Fruit fly (Drosophila melanogaster) whole organism, adult: Measurements from ENCODE around the gene Npc2c.

ENCODE experiments used
- CG11617 ChIP-seq: fragments of 200-800 bp; sonication (Bioruptor generic); optimal IDR thresholded peaks from 2 replicates; lab custom pipeline; 2017; ENCODE audit warnings: mild to moderate bottlenecking, missing biosample characterization, missing genetic modification reagents, missing genetic modification characterization
- CG12768 ChIP-seq: fragments of 200-800 bp; sonication (Bioruptor generic); optimal IDR thresholded peaks from 2 replicates; lab custom pipeline; 2017; ENCODE audit warnings: missing biosample characterization, missing genetic modification characterization, mild to moderate bottlenecking, moderate library complexity, missing genetic modification reagents
- CG14711 ChIP-seq: fragments of 200-800 bp; sonication (Bioruptor generic); optimal IDR thresholded peaks from 2 replicates; lab custom pipeline; 2018; ENCODE audit warnings: missing biosample characterization, mild to moderate bottlenecking, missing genetic modification characterization, moderate library complexity
- CG1620 ChIP-seq: fragments of 200-800 bp; sonication (Bioruptor generic); optimal IDR thresholded peaks from 2 replicates; lab custom pipeline; 2016; ENCODE audit warnings: missing biosample characterization, missing genetic modification characterization
- CG33017 ChIP-seq: fragments of 200-800 bp; sonication (Bioruptor generic); optimal IDR thresholded peaks from 2 replicates; lab custom pipeline; 2018; ENCODE audit warnings: missing biosample characterization, mild to moderate bottlenecking, missing genetic modification characterization, moderate library complexity
- CG5204 ChIP-seq: fragments of 200-800 bp; sonication (Bioruptor generic); optimal IDR thresholded peaks from 2 replicates; lab custom pipeline; 2016; ENCODE audit warnings: missing biosample characterization, missing genetic modification characterization
- CG7045 ChIP-seq: fragments of 200-800 bp; sonication (Bioruptor generic); optimal IDR thresholded peaks from 2 replicates; lab custom pipeline; 2017; ENCODE audit warnings: missing biosample characterization, mild to moderate bottlenecking, missing genetic modification characterization
- CG7101 ChIP-seq: fragments of 200-800 bp; sonication (Bioruptor generic); optimal IDR thresholded peaks from 2 replicates; lab custom pipeline; 2018; ENCODE audit warnings: missing biosample characterization, mild to moderate bottlenecking, missing genetic modification characterization, moderate library complexity
- Clk ChIP-seq: fragments of 200-800 bp; sonication (Bioruptor generic); optimal IDR thresholded peaks from 2 replicates; lab custom pipeline; 2017; ENCODE audit warnings: missing biosample characterization, missing genetic modification characterization
- Crg-1 ChIP-seq: fragments of 200-800 bp; sonication (Bioruptor generic); optimal IDR thresholded peaks from 2 replicates; lab custom pipeline; 2016; ENCODE audit warnings: missing biosample characterization, missing genetic modification characterization
- Hr96 ChIP-seq: fragments of 200-800 bp; sonication (Bioruptor generic); optimal IDR thresholded peaks from 2 replicates; lab custom pipeline; 2016; ENCODE audit warnings: missing biosample characterization, missing genetic modification characterization
- Mnt ChIP-seq: fragments of 200-800 bp; sonication (Bioruptor generic); optimal IDR thresholded peaks from 2 replicates; lab custom pipeline; 2016; ENCODE audit warnings: missing biosample characterization, mild to moderate bottlenecking, missing genetic modification characterization
- bab1 ChIP-seq: fragments of 200-800 bp; sonication (Bioruptor generic); optimal IDR thresholded peaks from 3 replicates; lab custom pipeline; 2019; ENCODE audit warnings: missing biosample characterization, mild to moderate bottlenecking, missing genetic modification characterization, moderate library complexity
- cic ChIP-seq: fragments of 200-800 bp; sonication (Bioruptor generic); optimal IDR thresholded peaks from 2 replicates; lab custom pipeline; 2017; ENCODE audit warnings: missing biosample characterization, mild to moderate bottlenecking, missing genetic modification characterization, moderate library complexity
- cnc ChIP-seq, 2 experiments: fragments of >200 bp; optimal IDR thresholded peaks; 2 replicates each; lab custom pipeline; 2017
- kay ChIP-seq: fragments of 200-800 bp; sonication (Bioruptor generic); peaks from one replicate; lab custom pipeline; 2016; ENCODE audit warnings: missing biosample characterization, missing genetic modification characterization, borderline replicate concordance
- ovo ChIP-seq: fragments of 200-800 bp; sonication (Bioruptor generic); optimal IDR thresholded peaks from 2 replicates; lab custom pipeline; 2016; ENCODE audit warnings: missing biosample characterization, missing genetic modification characterization
- pad ChIP-seq: fragments of 200-800 bp; sonication (Bioruptor generic); optimal IDR thresholded peaks from 3 replicates; lab custom pipeline; 2017; ENCODE audit warnings: missing biosample characterization, missing genetic modification characterization, mild to moderate bottlenecking, moderate library complexity, missing genetic modification reagents
- tj ChIP-seq: fragments of 200-800 bp; sonication (Bioruptor generic); optimal IDR thresholded peaks from 3 replicates; lab custom pipeline; 2017; ENCODE audit warnings: missing biosample characterization, mild to moderate bottlenecking, missing genetic modification characterization, moderate library complexity
- toe ChIP-seq: fragments of 200-800 bp; sonication (Bioruptor generic); optimal IDR thresholded peaks from 2 replicates; lab custom pipeline; 2016; ENCODE audit warnings: missing biosample characterization, missing genetic modification characterization

Npc2c gene

DNA sequence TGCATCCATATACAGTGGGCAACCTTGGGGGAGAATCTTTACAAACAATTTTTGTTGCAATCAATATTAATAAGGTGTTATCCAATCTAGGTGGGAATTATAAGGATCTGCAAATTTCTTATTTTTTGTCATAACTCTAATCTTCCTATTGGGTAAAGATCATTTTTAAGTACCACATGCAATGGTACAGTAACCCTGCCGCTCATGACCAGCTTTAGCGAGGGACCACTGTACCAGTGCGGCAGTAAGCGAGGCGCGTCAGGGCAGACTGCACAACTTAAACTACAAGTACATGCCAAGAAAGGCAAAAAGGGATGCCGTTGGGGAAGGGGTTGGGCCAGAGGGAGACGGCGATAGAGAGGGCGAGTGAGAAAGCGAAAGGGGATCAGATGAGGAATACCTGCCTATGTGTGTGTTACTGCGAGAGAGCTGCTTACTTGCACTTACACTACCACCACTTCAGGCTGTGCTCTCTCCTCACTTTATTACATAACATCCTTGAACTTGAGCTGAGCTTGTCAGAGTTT lies 22.6 kb downstream of the Npc2c start:
- peak; percentile 75 for TF ChIP-seq tj (GFP tag; lab: Kevin White, UChicago)
- TF ChIP-seq pad (GFP tag; lab: Kevin White, UChicago): peak; percentile 89
- TF ChIP-seq CG7101: peak; percentile 97
- TF ChIP-seq cic (GFP tag; lab: Kevin White, UChicago): peak; percentile 84
- peak; percentile 98 for TF ChIP-seq CG7045 (GFP tag; lab: Kevin White, UChicago)
- TF ChIP-seq CG33017 (tag; lab: Kevin White, UChicago): peak; percentile 98
- TF ChIP-seq Mnt (GFP tag; lab: Kevin White, UChicago): peak; percentile 85
- TF ChIP-seq toe (GFP tag; lab: Kevin White, UChicago): peak; percentile 99
- TF ChIP-seq CG12768 (GFP tag; lab: Kevin White, UChicago): peak; percentile 99
- peak; percentile 76 for TF ChIP-seq bab1
- peak; percentile 98 for TF ChIP-seq Hr96 (GFP tag; lab: Kevin White, UChicago)
- TF ChIP-seq CG5204 (GFP tag; lab: Kevin White, UChicago): peak; percentile 98
- peak; percentile 91 for TF ChIP-seq CG14711 (tag; lab: Kevin White, UChicago)
- peak; percentile 86 for TF ChIP-seq ovo (GFP tag; lab: Kevin White, UChicago)
- peak; percentile 96 for TF ChIP-seq CG11617 (GFP tag; lab: Kevin White, UChicago)
- no peak for TF ChIP-seq kay (GFP tag; lab: Kevin White, UChicago)
- TF ChIP-seq Clk (GFP tag; lab: Kevin White, UChicago): peak; percentile 98
- TF ChIP-seq cnc (optimal IDR thresholded peaks at IDR 0.05; lab: Kevin White, UChicago): peak in 1 of 2 experiments; percentile 9
- peak; percentile 90 for TF ChIP-seq CG1620 (GFP tag; lab: Kevin White, UChicago)
- peak; percentile 95 for TF ChIP-seq Crg-1 (GFP tag; lab: Kevin White, UChicago)

DNA sequence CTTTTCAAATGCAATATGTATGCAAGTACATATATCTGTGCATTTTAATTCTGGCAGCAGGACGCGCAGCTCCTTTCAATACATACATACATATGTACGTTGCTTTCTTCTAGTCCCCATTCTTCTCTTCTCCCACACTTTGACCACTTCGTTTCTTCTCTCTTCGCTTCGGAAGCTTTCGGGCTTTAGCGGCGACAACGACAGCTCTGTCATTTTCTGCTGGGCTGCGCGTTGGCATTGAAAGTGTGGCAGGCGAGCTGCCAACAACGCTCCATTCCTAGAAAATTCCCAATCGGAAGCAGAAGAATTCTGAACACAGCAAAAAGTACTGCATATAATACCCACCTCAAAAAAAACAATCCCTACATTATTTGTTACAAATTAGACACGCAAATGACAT lies 23.0 kb downstream of the Npc2c start:
- TF ChIP-seq CG12768 (GFP tag; lab: Kevin White, UChicago): peak; percentile 14
- TF ChIP-seq CG33017 (tag; lab: Kevin White, UChicago): peak; percentile 69
- no peak for TF ChIP-seq bab1
- TF ChIP-seq CG5204 (GFP tag; lab: Kevin White, UChicago): no peak
- peak; percentile 67 for TF ChIP-seq CG7101
- TF ChIP-seq CG14711 (tag; lab: Kevin White, UChicago): peak; percentile 68
- no peak for TF ChIP-seq tj (GFP tag; lab: Kevin White, UChicago)
- TF ChIP-seq kay (GFP tag; lab: Kevin White, UChicago): no peak
- TF ChIP-seq Mnt (GFP tag; lab: Kevin White, UChicago): peak; percentile 64
- TF ChIP-seq pad (GFP tag; lab: Kevin White, UChicago): no peak
- TF ChIP-seq Crg-1 (GFP tag; lab: Kevin White, UChicago): no peak
- TF ChIP-seq ovo (GFP tag; lab: Kevin White, UChicago): no peak
- TF ChIP-seq CG11617 (GFP tag; lab: Kevin White, UChicago): no peak
- TF ChIP-seq CG7045 (GFP tag; lab: Kevin White, UChicago): no peak
- TF ChIP-seq Clk (GFP tag; lab: Kevin White, UChicago): no peak
- no peak for TF ChIP-seq cnc (optimal IDR thresholded peaks at IDR 0.05; lab: Kevin White, UChicago)
- peak; percentile 39 for TF ChIP-seq Hr96 (GFP tag; lab: Kevin White, UChicago)
- TF ChIP-seq cic (GFP tag; lab: Kevin White, UChicago): peak; percentile 39
- TF ChIP-seq toe (GFP tag; lab: Kevin White, UChicago): no peak
- TF ChIP-seq CG1620 (GFP tag; lab: Kevin White, UChicago): no peak

DNA sequence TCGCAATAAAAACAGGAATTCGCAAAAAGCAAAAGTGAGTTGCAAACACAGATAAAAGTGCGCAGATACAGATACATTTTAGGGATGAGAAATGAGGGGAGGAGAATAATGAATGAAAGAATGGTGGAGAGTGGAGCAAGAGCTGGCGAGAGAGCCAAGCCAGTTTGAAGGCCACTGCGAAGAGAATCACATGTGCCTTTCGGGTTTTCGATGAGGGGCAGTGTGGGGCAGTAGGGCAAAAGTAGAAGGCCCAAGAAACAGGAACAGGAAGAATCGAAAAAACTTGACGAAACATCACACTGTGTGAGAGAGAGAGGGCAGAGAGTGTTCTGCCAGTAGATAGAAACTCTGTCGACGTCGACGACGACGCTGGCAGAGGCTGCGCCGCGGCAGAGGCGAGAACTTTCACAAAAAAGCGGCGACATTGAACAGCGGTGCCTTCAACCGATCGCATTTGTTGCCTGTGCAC lies 24.2 kb downstream of the Npc2c start:
- no peak for TF ChIP-seq CG7101
- no peak for TF ChIP-seq CG14711 (tag; lab: Kevin White, UChicago)
- TF ChIP-seq cnc (optimal IDR thresholded peaks at IDR 0.05; lab: Kevin White, UChicago): no peak
- no peak for TF ChIP-seq CG7045 (GFP tag; lab: Kevin White, UChicago)
- no peak for TF ChIP-seq toe (GFP tag; lab: Kevin White, UChicago)
- no peak for TF ChIP-seq CG33017 (tag; lab: Kevin White, UChicago)
- TF ChIP-seq tj (GFP tag; lab: Kevin White, UChicago): no peak
- TF ChIP-seq CG11617 (GFP tag; lab: Kevin White, UChicago): no peak
- TF ChIP-seq Mnt (GFP tag; lab: Kevin White, UChicago): peak; percentile 94
- peak; percentile 80 for TF ChIP-seq cic (GFP tag; lab: Kevin White, UChicago)
- no peak for TF ChIP-seq ovo (GFP tag; lab: Kevin White, UChicago)
- no peak for TF ChIP-seq kay (GFP tag; lab: Kevin White, UChicago)
- peak; percentile 58 for TF ChIP-seq CG12768 (GFP tag; lab: Kevin White, UChicago)
- no peak for TF ChIP-seq CG1620 (GFP tag; lab: Kevin White, UChicago)
- TF ChIP-seq Crg-1 (GFP tag; lab: Kevin White, UChicago): no peak
- peak; percentile 71 for TF ChIP-seq pad (GFP tag; lab: Kevin White, UChicago)
- TF ChIP-seq Clk (GFP tag; lab: Kevin White, UChicago): no peak
- TF ChIP-seq bab1: no peak
- no peak for TF ChIP-seq Hr96 (GFP tag; lab: Kevin White, UChicago)
- no peak for TF ChIP-seq CG5204 (GFP tag; lab: Kevin White, UChicago)

DNA sequence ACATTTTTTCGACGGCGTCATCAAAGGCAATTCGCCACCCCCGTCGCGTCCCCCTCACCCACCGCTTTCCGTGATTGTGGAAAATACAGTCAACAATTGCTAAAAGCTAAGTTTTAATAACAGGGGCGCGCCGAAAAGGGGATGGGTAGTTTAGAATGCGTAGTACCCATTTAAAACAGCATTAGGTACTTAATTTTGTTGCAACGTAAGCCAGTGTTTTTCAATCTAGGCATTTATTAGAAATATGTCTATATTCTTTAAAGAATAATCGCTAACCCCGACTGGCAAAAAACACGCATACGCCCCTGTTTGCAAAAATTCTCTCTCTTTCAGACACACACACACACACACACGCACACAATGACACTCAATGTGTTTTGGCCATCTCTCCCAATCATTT lies 24.9 kb downstream of the Npc2c start:
- TF ChIP-seq tj (GFP tag; lab: Kevin White, UChicago): peak; percentile 92
- peak; percentile 93 for TF ChIP-seq Clk (GFP tag; lab: Kevin White, UChicago)
- peak; percentile 88 for TF ChIP-seq CG14711 (tag; lab: Kevin White, UChicago)
- peak; percentile 71 for TF ChIP-seq CG1620 (GFP tag; lab: Kevin White, UChicago)
- TF ChIP-seq CG7101: peak; percentile 96
- TF ChIP-seq CG33017 (tag; lab: Kevin White, UChicago): peak; percentile 96
- peak; percentile 87 for TF ChIP-seq toe (GFP tag; lab: Kevin White, UChicago)
- TF ChIP-seq Crg-1 (GFP tag; lab: Kevin White, UChicago): peak; percentile 72
- TF ChIP-seq cnc (optimal IDR thresholded peaks at IDR 0.05; lab: Kevin White, UChicago): no peak
- peak; percentile 71 for TF ChIP-seq bab1
- TF ChIP-seq CG12768 (GFP tag; lab: Kevin White, UChicago): peak; percentile 96
- TF ChIP-seq CG7045 (GFP tag; lab: Kevin White, UChicago): peak; percentile 95
- TF ChIP-seq ovo (GFP tag; lab: Kevin White, UChicago): peak; percentile 81
- no peak for TF ChIP-seq kay (GFP tag; lab: Kevin White, UChicago)
- TF ChIP-seq CG5204 (GFP tag; lab: Kevin White, UChicago): peak; percentile 95
- TF ChIP-seq Hr96 (GFP tag; lab: Kevin White, UChicago): peak; percentile 87
- peak; percentile 72 for TF ChIP-seq cic (GFP tag; lab: Kevin White, UChicago)
- TF ChIP-seq CG11617 (GFP tag; lab: Kevin White, UChicago): peak; percentile 94
- TF ChIP-seq pad (GFP tag; lab: Kevin White, UChicago): peak; percentile 75
- TF ChIP-seq Mnt (GFP tag; lab: Kevin White, UChicago): peak; percentile 86
